Worm (Caenorhabditis elegans) whole organism, late embryonic: ENCODE measurements around the gene mtrr-1.

ENCODE experiments used
- ceh-18 ChIP-seq: sonication (generic microtip); optimal IDR thresholded peaks from 2 replicates; lab custom pipeline; 2016; ENCODE audit warnings: missing genetic modification characterization, missing compliant biosample characterization
- ceh-6 ChIP-seq: fragments of 200-800 bp; sonication (Bioruptor generic); optimal IDR thresholded peaks from 2 replicates; lab custom pipeline; 2018; ENCODE audit warnings: mild to moderate bottlenecking, missing genetic modification characterization, missing compliant biosample characterization
- madf-2 ChIP-seq: sonication (generic microtip); optimal IDR thresholded peaks from 2 replicates; lab custom pipeline; 2017; ENCODE audit warnings: missing genetic modification characterization, missing compliant biosample characterization

DNA sequence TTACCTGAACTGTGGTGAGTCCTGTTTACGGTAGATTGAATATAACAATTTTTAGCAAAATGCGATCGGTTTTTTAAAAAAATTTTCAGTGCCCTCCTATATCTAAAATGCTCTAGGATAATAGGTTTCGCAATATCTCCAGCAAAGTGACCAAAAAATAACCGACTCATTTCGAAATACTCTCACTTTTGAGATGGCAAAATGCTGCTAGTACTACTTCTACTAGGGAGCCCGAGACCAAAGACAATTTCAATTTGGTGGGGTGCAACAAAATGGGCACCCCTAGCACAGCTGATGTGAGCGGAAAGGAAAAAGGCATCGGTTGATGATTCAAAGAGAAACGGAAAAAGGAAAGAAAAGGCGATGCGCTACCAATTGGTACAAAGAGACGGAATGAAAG is 17.8 kb downstream of the mtrr-1 start:
- no peak for TF ChIP-seq madf-2
- TF ChIP-seq ceh-18 (tag; lab: Kevin White, UChicago) = no peak
- TF ChIP-seq ceh-6 (GFP tag; lab: Kevin White, UChicago) = no peak
